Fruit fly (Drosophila melanogaster): ENCODE results near the gene Hs3st-B.

dm6 chrX:19265802-19266479 lies 17.5 kb downstream of the Hs3st-B start:
- TF ChIP-seq Pif1A (GFP tag; optimal IDR thresholded peaks at IDR 0.05) (no peak), CG10348 (GFP tag; IDR thresholded peaks at IDR 0.05) (no peak), CG32121 (GFP tag; IDR thresholded peaks at IDR 0.05) (no peak), CG15710 (tag; optimal IDR thresholded peaks at IDR 0.05) (no peak)

Data from whole organism, pupa.